Worm (Caenorhabditis elegans) whole organism, L4 larva: ENCODE data around the gene trpp-1.

Source experiments
- F37D6.2 ChIP-seq: sonication (generic microtip); optimal IDR thresholded peaks from 2 replicates; lab custom pipeline; 2016; ENCODE audit warnings: mild to moderate bottlenecking, missing genetic modification characterization, missing compliant biosample characterization
- F44E2.7 ChIP-seq: fragments of 200-800 bp; sonication (Bioruptor generic); IDR thresholded peaks from 2 replicates; pipeline ENCODE4 v2.1.2; 2022; ENCODE audit warnings: missing genetic modification characterization, missing compliant biosample characterization
- F49E8.2 ChIP-seq: sonication (generic microtip); optimal IDR thresholded peaks from 2 replicates; lab custom pipeline; 2016; ENCODE audit warnings: missing compliant biosample characterization, mild to moderate bottlenecking, missing genetic modification characterization, borderline replicate concordance
- Y105C5A.15 ChIP-seq: fragments of 200-800 bp; sonication (Bioruptor generic); IDR thresholded peaks from 2 replicates; pipeline ENCODE4 v1.3.6; 2022; ENCODE audit warnings: missing genetic modification characterization, missing compliant biosample characterization
- Y48G9A.11 ChIP-seq: fragments of 200-800 bp; sonication (Bioruptor generic); IDR thresholded peaks from 2 replicates; pipeline ENCODE4 v1.3.6; 2022; ENCODE audit warnings: missing genetic modification reagents, missing genetic modification characterization, missing compliant biosample characterization
- aha-1 ChIP-seq: fragments of 150-350 bp; peaks from one replicate; lab custom pipeline; 2014; ENCODE audit warnings: missing biosample characterization, missing genetic modification characterization
- aly-2 ChIP-seq: sonication (generic microtip); optimal IDR thresholded peaks from 2 replicates; lab custom pipeline; 2018; ENCODE audit warnings: missing biosample characterization, missing genetic modification characterization
- arid-1 ChIP-seq: fragments of 200-800 bp; sonication (Bioruptor generic); conservative IDR thresholded peaks from 2 replicates; pipeline ENCODE4 v1.3.6; 2022; ENCODE audit warnings: missing genetic modification reagents, missing genetic modification characterization, missing compliant biosample characterization
- ceh-20 ChIP-seq: fragments of 200-800 bp; sonication (Bioruptor generic); IDR thresholded peaks from 2 replicates; pipeline ENCODE4 v1.3.6; 2022; ENCODE audit warnings: missing genetic modification reagents, missing genetic modification characterization, missing compliant biosample characterization
- cey-2 ChIP-seq: sonication (generic microtip); optimal IDR thresholded peaks from 3 replicates; lab custom pipeline; 2017; ENCODE audit warnings: missing genetic modification characterization, mild to moderate bottlenecking, missing compliant biosample characterization, antibody characterized with exemption, borderline replicate concordance; ENCODE audit not compliant: insufficient read depth
- ctbp-1 ChIP-seq: fragments of 200-800 bp; sonication (Bioruptor generic); IDR thresholded peaks from 2 replicates; pipeline ENCODE4 v1.3.6; 2022; ENCODE audit warnings: missing genetic modification reagents, missing genetic modification characterization, missing compliant biosample characterization
- daf-16 ChIP-seq, 3 experiments: sonication (generic microtip); optimal IDR thresholded peaks; 2 replicates each; lab custom pipeline; 2016 to 2017; ENCODE audit warnings: missing genetic modification characterization in 3 of 3, missing genetic modification reagents in 3 of 3, mild to moderate bottlenecking in 2 of 3, missing compliant biosample characterization in 2 of 3, missing biosample characterization in 1 of 3, moderate library complexity in 1 of 3
- daf-8 ChIP-seq: fragments of 200-800 bp; sonication (Bioruptor generic); IDR thresholded peaks from 2 replicates; pipeline ENCODE4 v1.3.6; 2022; ENCODE audit warnings: missing genetic modification characterization, missing compliant biosample characterization
- dmd-8 ChIP-seq: fragments of 200-800 bp; sonication (Bioruptor generic); IDR thresholded peaks from 2 replicates; pipeline ENCODE4 v1.3.6; 2022; ENCODE audit warnings: missing genetic modification characterization, missing compliant biosample characterization
- dpl-1 ChIP-seq: fragments of 150-350 bp; optimal IDR thresholded peaks from 2 replicates; lab custom pipeline; 2014; ENCODE audit warnings: missing biosample characterization, missing genetic modification reagents, missing genetic modification characterization
- egl-27 ChIP-seq: sonication (generic microtip); optimal IDR thresholded peaks from 3 replicates; lab custom pipeline; 2017; ENCODE audit warnings: missing biosample characterization, missing genetic modification reagents, missing genetic modification characterization
- fkh-10 ChIP-seq: fragments of 150-350 bp; optimal IDR thresholded peaks from 2 replicates; lab custom pipeline; 2014; ENCODE audit warnings: missing biosample characterization, missing genetic modification reagents, missing genetic modification characterization
- fos-1 ChIP-seq: fragments of 150-350 bp; optimal IDR thresholded peaks from 2 replicates; lab custom pipeline; 2014; ENCODE audit warnings: missing biosample characterization, missing genetic modification characterization
- hlh-30 ChIP-seq: sonication (generic microtip); optimal IDR thresholded peaks from 2 replicates; lab custom pipeline; 2017; ENCODE audit warnings: antibody characterized with exemption, mild to moderate bottlenecking, missing genetic modification characterization, missing compliant biosample characterization; ENCODE audit not compliant: insufficient read depth
- lin-1 ChIP-seq: fragments of 200-800 bp; sonication (Bioruptor generic); IDR thresholded peaks from 2 replicates; pipeline ENCODE4 v1.3.6; 2022; ENCODE audit warnings: missing genetic modification reagents, missing genetic modification characterization, missing compliant biosample characterization
- lin-15B ChIP-seq: fragments of 150-350 bp; sonication (generic microtip); optimal IDR thresholded peaks from 3 replicates; lab custom pipeline; 2014; ENCODE audit warnings: missing biosample characterization, missing genetic modification characterization
- lin-39 ChIP-seq: fragments of 150-350 bp; optimal IDR thresholded peaks from 2 replicates; lab custom pipeline; 2014; ENCODE audit warnings: missing biosample characterization, missing genetic modification reagents, missing genetic modification characterization
- lir-3 ChIP-seq: sonication (generic microtip); optimal IDR thresholded peaks from 2 replicates; lab custom pipeline; 2016; ENCODE audit warnings: mild to moderate bottlenecking, missing genetic modification characterization, missing compliant biosample characterization
- lsy-2 ChIP-seq, 2 experiments: fragments of 150-350 bp in 1 of 2; sonication (generic microtip) in 1 of 2; optimal IDR thresholded peaks; 2 replicates each; lab custom pipeline; 2014 to 2017; ENCODE audit warnings: missing biosample characterization in 2 of 2, missing genetic modification characterization in 2 of 2
- madf-5 ChIP-seq, 2 experiments: fragments of 200-800 bp; sonication (Bioruptor generic); IDR thresholded peaks; 2 replicates each; pipeline ENCODE4 v1.3.6; 2022; ENCODE audit warnings: missing compliant biosample characterization in 2 of 2, missing genetic modification characterization in 2 of 2
- mdl-1 ChIP-seq, 2 experiments: fragments of 150-350 bp in 1 of 2; sonication (generic microtip) in 1 of 2; optimal IDR thresholded peaks; 2 replicates each; lab custom pipeline; 2014 to 2017; ENCODE audit warnings: missing biosample characterization in 2 of 2, missing genetic modification characterization in 2 of 2
- mep-1 ChIP-seq: fragments of 150-350 bp; sonication (generic microtip); optimal IDR thresholded peaks from 3 replicates; lab custom pipeline; 2014; ENCODE audit warnings: missing biosample characterization, missing genetic modification characterization
- mxl-2 ChIP-seq: fragments of 200-800 bp; sonication (Bioruptor generic); conservative IDR thresholded peaks from 2 replicates; pipeline ENCODE4 v1.3.6; 2022; ENCODE audit warnings: missing genetic modification reagents, missing genetic modification characterization, missing compliant biosample characterization
- mxl-3 ChIP-seq: fragments of 200-800 bp; sonication (Bioruptor generic); optimal IDR thresholded peaks from 2 replicates; lab custom pipeline; 2018; ENCODE audit warnings: mild to moderate bottlenecking, missing genetic modification characterization, missing compliant biosample characterization
- nhr-102 ChIP-seq: sonication (generic microtip); optimal IDR thresholded peaks from 2 replicates; lab custom pipeline; 2016; ENCODE audit warnings: mild to moderate bottlenecking, missing genetic modification characterization, moderate library complexity, missing compliant biosample characterization
- nhr-237 ChIP-seq: sonication (generic microtip); optimal IDR thresholded peaks from 2 replicates; lab custom pipeline; 2017; ENCODE audit warnings: missing biosample characterization, missing genetic modification characterization
- nhr-48 ChIP-seq: sonication (generic microtip); optimal IDR thresholded peaks from 2 replicates; lab custom pipeline; 2016; ENCODE audit warnings: mild to moderate bottlenecking, missing genetic modification characterization, missing compliant biosample characterization
- nhr-77 ChIP-seq: fragments of 150-350 bp; optimal IDR thresholded peaks from 2 replicates; lab custom pipeline; 2014; ENCODE audit warnings: missing biosample characterization, missing genetic modification characterization
- php-3 ChIP-seq: fragments of 200-800 bp; sonication (Bioruptor generic); IDR thresholded peaks from 2 replicates; pipeline ENCODE4 v1.3.6; 2022; ENCODE audit warnings: missing genetic modification reagents, missing genetic modification characterization, missing compliant biosample characterization
- pqm-1 ChIP-seq: sonication (generic microtip); optimal IDR thresholded peaks from 2 replicates; lab custom pipeline; 2017; ENCODE audit warnings: missing biosample characterization, missing genetic modification characterization
- rbr-2 ChIP-seq: sonication (generic microtip); optimal IDR thresholded peaks from 2 replicates; lab custom pipeline; 2016; ENCODE audit warnings: missing genotype, missing genetic modification characterization, missing compliant biosample characterization
- saeg-2 ChIP-seq: fragments of 200-800 bp; sonication (Bioruptor generic); IDR thresholded peaks from 2 replicates; pipeline ENCODE4 v1.3.6; 2022; ENCODE audit warnings: missing genetic modification reagents, missing genetic modification characterization, missing compliant biosample characterization
- sdz-12 ChIP-seq: fragments of 200-800 bp; sonication (Bioruptor generic); optimal IDR thresholded peaks from 2 replicates; lab custom pipeline; 2018; ENCODE audit warnings: mild to moderate bottlenecking, missing genetic modification characterization, missing compliant biosample characterization
- spr-3 ChIP-seq: fragments of 200-800 bp; sonication (Bioruptor generic); optimal IDR thresholded peaks from 2 replicates; lab custom pipeline; 2018; ENCODE audit warnings: mild to moderate bottlenecking, missing genetic modification characterization, missing compliant biosample characterization
- unc-39 ChIP-seq: sonication (generic microtip); optimal IDR thresholded peaks from 2 replicates; lab custom pipeline; 2017; ENCODE audit warnings: missing biosample characterization, missing genetic modification characterization
- unc-62 ChIP-seq, 3 experiments: fragments of 150-350 bp in 1 of 3; sonication (generic microtip); optimal IDR thresholded peaks in 2 of 3; peaks in 1 of 3; 1 replicate in 1 of 3; 2 replicates in 2 of 3; lab custom pipeline; 2014 to 2017; ENCODE audit warnings: missing biosample characterization in 3 of 3, missing genetic modification characterization in 3 of 3, missing genetic modification reagents in 3 of 3, missing genotype in 1 of 3
- vab-7 ChIP-seq: fragments of 200-800 bp; sonication (Bioruptor generic); IDR thresholded peaks from 2 replicates; pipeline ENCODE4 v1.3.6; 2022; ENCODE audit warnings: missing genetic modification reagents, missing genetic modification characterization, missing compliant biosample characterization
- zag-1 ChIP-seq: fragments of 150-350 bp; optimal IDR thresholded peaks from 2 replicates; lab custom pipeline; 2014; ENCODE audit warnings: missing biosample characterization, missing genetic modification characterization
- zip-2 ChIP-seq: fragments of 150-350 bp; optimal IDR thresholded peaks from 2 replicates; lab custom pipeline; 2014; ENCODE audit warnings: missing biosample characterization, missing genetic modification characterization
- ztf-11 ChIP-seq: fragments of 150-350 bp; optimal IDR thresholded peaks from 2 replicates; lab custom pipeline; 2014; ENCODE audit warnings: missing biosample characterization, missing genetic modification characterization
- ztf-7 ChIP-seq: fragments of 150-350 bp; optimal IDR thresholded peaks from 2 replicates; lab custom pipeline; 2014; ENCODE audit warnings: missing biosample characterization, missing genetic modification characterization

trpp-1 gene

DNA sequence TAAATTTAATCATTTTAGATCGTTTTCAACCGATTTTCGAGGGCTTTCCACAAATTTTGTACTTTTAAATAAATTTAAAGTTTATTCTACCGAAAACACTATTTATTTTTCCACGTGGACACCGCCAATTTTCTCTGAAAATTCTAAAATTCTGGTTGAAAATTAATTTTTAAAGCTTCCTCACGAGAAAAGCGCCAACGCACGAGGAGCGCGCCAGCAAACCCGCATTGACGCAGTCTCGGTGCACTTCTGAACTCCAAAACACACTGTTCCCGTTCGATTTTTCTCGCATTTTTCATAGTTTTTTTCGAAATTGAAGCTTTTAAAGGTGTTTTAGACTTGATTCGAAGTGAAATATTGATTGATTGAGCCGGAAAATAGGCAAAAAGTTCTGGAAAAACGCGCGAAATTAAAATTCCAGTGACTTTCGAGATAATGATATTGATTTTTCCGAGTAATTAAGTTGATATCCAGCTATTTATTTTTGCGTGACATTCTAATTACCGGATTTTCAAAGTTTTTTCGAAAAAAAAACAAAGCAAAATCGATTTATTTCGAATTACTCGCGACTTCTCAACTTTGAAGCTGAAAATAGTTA is 24.4 kb upstream of the trpp-1 start, which contains the start of gene cul-3 (continued):
- TF ChIP-seq cey-2 (tag; lab: Kevin White, UChicago) = no peak
- TF ChIP-seq aly-2 (tag; lab: Kevin White, UChicago) = no peak
- no peak for TF ChIP-seq saeg-2
- no peak for TF ChIP-seq fos-1 (tag; lab: Kevin White, UChicago)
- TF ChIP-seq F49E8.2 (tag; lab: Kevin White, UChicago) = peak; percentile 14
- no peak for TF ChIP-seq zag-1 (tag; lab: Kevin White, UChicago)
- no peak for TF ChIP-seq daf-8 (GFP tag; lab: Robert Waterston, UW)
- TF ChIP-seq lir-3 (tag; lab: Kevin White, UChicago) = no peak
- no peak for TF ChIP-seq spr-3
- no peak for TF ChIP-seq mxl-3 (GFP tag; lab: Kevin White, UChicago)
- peak; percentile 25 for TF ChIP-seq hlh-30
- TF ChIP-seq daf-16 (GFP tag; optimal IDR thresholded peaks at IDR 0.05; lab: Kevin White, UChicago) = no peak
- peak; percentile 11 for TF ChIP-seq daf-16 (tag; optimal IDR thresholded peaks at IDR 0.05; lab: Kevin White, UChicago)
- TF ChIP-seq mdl-1 (tag; optimal IDR thresholded peaks at IDR 0.05; lab: Kevin White, UChicago) = no peak
- peak; percentile 67 for TF ChIP-seq dpl-1
- TF ChIP-seq php-3 (GFP tag; lab: Robert Waterston, UW) = no peak
- no peak for TF ChIP-seq unc-62 (GFP tag; optimal IDR thresholded peaks at IDR 0.05 in 1 of 2; lab: Kevin White, UChicago)
- TF ChIP-seq unc-62 (tag; optimal IDR thresholded peaks at IDR 0.05; lab: Kevin White, UChicago) = no peak
- no peak for TF ChIP-seq lin-1 (GFP tag; lab: Robert Waterston, UW)
- TF ChIP-seq dmd-8 (GFP tag; lab: Robert Waterston, UW) = no peak
- peak; percentile 17 for TF ChIP-seq ztf-7 (tag; lab: Kevin White, UChicago)
- no peak for TF ChIP-seq madf-5 (GFP tag; IDR thresholded peaks at IDR 0.05; lab: Robert Waterston, UW)
- TF ChIP-seq F44E2.7 = no peak

DNA sequence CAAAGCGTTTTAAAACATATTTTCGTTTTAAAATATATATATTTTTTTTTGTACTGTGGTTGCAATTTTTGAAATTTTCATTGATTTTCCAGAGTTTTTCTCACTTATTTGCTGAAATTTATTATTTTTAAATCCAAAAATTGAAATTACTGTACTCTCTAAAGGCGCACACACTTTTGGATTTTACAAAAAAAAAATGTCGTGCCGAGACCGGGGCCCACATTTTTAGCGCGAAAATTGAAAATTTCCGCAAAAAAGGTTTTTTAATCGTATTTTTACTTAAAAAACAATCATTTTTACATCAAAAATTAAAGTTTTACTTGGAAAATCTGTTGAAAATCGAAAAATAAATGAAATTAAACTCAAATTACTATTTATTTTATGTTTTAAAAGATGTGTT is 16.3 kb upstream of the trpp-1 start:
- TF ChIP-seq zip-2 (tag; lab: Kevin White, UChicago) (no peak), mdl-1 (tag; optimal IDR thresholded peaks at IDR 0.05; lab: Kevin White, UChicago) (no peak), lin-39 (tag; lab: Kevin White, UChicago) (no peak), egl-27 (tag; lab: Kevin White, UChicago) (no peak), nhr-237 (tag; lab: Kevin White, UChicago) (no peak), F37D6.2 (tag; lab: Kevin White, UChicago) (no peak), ctbp-1 (GFP tag; lab: Robert Waterston, UW) (no peak), nhr-77 (tag; lab: Kevin White, UChicago) (no peak), nhr-102 (tag; lab: Kevin White, UChicago) (no peak), nhr-48 (no peak), pqm-1 (tag; lab: Kevin White, UChicago) (no peak), lin-15B (no peak), ztf-11 (tag; lab: Kevin White, UChicago) (no peak), fos-1 (tag; lab: Kevin White, UChicago) (no peak), arid-1 (no peak), lir-3 (tag; lab: Kevin White, UChicago) (no peak), Y105C5A.15 (GFP tag; lab: Robert Waterston, UW) (no peak), vab-7 (GFP tag; lab: Robert Waterston, UW) (no peak), unc-39 (tag; lab: Kevin White, UChicago) (no peak), spr-3 (no peak)

DNA sequence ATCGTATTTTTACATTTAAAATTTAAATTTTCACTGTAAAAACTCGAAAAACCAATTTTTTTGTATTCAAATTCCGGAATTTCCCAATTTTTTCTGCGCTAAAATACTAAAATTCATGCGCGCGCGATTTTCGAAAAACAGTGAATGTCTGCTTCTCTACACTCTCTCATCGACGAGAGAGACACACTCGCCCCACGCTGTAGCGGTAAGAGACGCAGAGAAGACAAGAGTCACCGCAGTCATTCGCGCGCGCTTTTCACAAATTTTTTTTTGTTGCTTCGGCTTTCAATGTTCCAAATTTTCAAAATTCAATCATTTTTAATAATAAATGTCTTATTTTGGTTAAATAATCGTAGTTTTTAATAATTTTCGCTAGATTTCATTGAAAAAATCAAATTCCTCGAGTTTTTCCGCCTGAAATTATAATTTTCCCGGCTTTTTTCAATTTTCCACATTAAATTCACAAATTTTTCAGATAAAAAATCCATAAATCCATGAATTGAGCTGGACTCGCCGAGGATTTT is 15.6 kb upstream of the trpp-1 start, which contains the start of gene arid-1:
Gene arid-1 (plus strand): TSS at position 474 of the 524 bp plus-strand sequence.
- peak; percentile 44 for TF ChIP-seq mep-1 (tag; lab: Kevin White, UChicago)
- no peak for TF ChIP-seq zip-2 (tag; lab: Kevin White, UChicago)
- TF ChIP-seq hlh-30 = peak; percentile 71
- TF ChIP-seq ceh-20 (GFP tag; lab: Robert Waterston, UW) = no peak
- 0 out of 2 replicates have a peak, but pooled peaks have one; percentile 17 for TF ChIP-seq Y48G9A.11 (GFP tag; lab: Robert Waterston, UW)
- TF ChIP-seq rbr-2 (tag; lab: Kevin White, UChicago) = peak; percentile 17
- no peak for TF ChIP-seq mxl-2 (GFP tag; lab: Robert Waterston, UW)
- no peak for TF ChIP-seq sdz-12 (GFP tag; lab: Kevin White, UChicago)
- TF ChIP-seq lsy-2 (tag; optimal IDR thresholded peaks at IDR 0.05; lab: Kevin White, UChicago) = peak in 1 of 2 experiments; percentile 53
- TF ChIP-seq dpl-1 = peak; percentile 65
- peak; percentile 55 for TF ChIP-seq aha-1 (tag; lab: Kevin White, UChicago)
- TF ChIP-seq F49E8.2 (tag; lab: Kevin White, UChicago) = peak; percentile 23
- peak in 1 of 2 experiments; percentile 27 for TF ChIP-seq mdl-1 (tag; optimal IDR thresholded peaks at IDR 0.05; lab: Kevin White, UChicago)
- peak; percentile 39 for TF ChIP-seq fkh-10 (GFP tag; lab: Kevin White, UChicago)
- no peak for TF ChIP-seq ztf-7 (tag; lab: Kevin White, UChicago)
- peak in 1 of 2 experiments; percentile 45 for TF ChIP-seq unc-62 (GFP tag; optimal IDR thresholded peaks at IDR 0.05 in 1 of 2; lab: Kevin White, UChicago)
- no peak for TF ChIP-seq unc-62 (tag; optimal IDR thresholded peaks at IDR 0.05; lab: Kevin White, UChicago)
